Fruit fly (Drosophila melanogaster): Measurements from ENCODE around the gene PH4alphaMP.

Gene PH4alphaMP

dm6 chr3R:30489797-30490196, 6.2 kb downstream of the PH4alphaMP start, which contains the start of gene PH4alphaSG2 (continued):
- TF ChIP-seq Asciz (GFP tag; optimal IDR thresholded peaks at IDR 0.05) (peak; percentile 27), Hmr (GFP tag; optimal IDR thresholded peaks at IDR 0.05) (peak; percentile 31), nau (GFP tag; optimal IDR thresholded peaks at IDR 0.05) (no peak), luna (GFP tag; optimal IDR thresholded peaks at IDR 0.05) (peak; percentile 17)

DNA sequence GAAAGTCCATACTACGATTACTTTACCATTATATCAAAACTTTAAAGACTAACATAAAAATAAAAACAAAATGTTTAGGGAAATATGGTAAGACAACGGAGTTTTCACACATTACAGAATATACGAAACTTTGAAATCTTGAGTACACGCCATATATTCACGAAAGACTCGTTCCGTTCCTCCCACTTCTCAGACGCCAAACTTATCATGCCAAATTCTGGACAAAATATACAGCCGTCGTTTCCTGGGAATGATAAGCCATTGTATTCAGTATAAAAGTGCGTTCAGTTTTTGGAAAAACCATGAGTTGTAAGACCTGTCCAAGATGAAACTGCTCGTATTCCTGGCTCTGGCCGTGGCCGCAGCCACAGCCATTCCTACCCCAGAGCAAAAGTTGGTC, 7.3 kb downstream of the PH4alphaMP start, which contains the start of gene Jon99Fi:
Gene Jon99Fi, plus strand, starts transcription at position 301 of the 400 bp plus-strand sequence.
- TF ChIP-seq pb (GFP tag; optimal IDR thresholded peaks at IDR 0.05): no peak
- TF ChIP-seq ATbp (GFP tag; optimal IDR thresholded peaks at IDR 0.05): no peak
- no peak for TF ChIP-seq lola (GFP tag; optimal IDR thresholded peaks at IDR 0.05)
- no peak for TF ChIP-seq CG12391 (tag; optimal IDR thresholded peaks at IDR 0.05)
- peak; percentile 4 for TF ChIP-seq lilli (GFP tag; optimal IDR thresholded peaks at IDR 0.05)

dm6 chr3R:30487828-30488227, 8.1 kb downstream of the PH4alphaMP start, which contains the start of gene Jon99Fii:
Gene Jon99Fii, minus strand, starts transcription at chr3R:30487928.
- TF ChIP-seq CTCF (GFP tag; optimal IDR thresholded peaks at IDR 0.05): no peak
- no peak for TF ChIP-seq CG12659 (GFP tag; optimal IDR thresholded peaks at IDR 0.05)
- no peak for TF ChIP-seq dan (GFP tag; IDR thresholded peaks at IDR 0.05)
- no peak for TF ChIP-seq Hsf (GFP tag; optimal IDR thresholded peaks at IDR 0.05)
- TF ChIP-seq yki (optimal IDR thresholded peaks at IDR 0.05): no peak

DNA sequence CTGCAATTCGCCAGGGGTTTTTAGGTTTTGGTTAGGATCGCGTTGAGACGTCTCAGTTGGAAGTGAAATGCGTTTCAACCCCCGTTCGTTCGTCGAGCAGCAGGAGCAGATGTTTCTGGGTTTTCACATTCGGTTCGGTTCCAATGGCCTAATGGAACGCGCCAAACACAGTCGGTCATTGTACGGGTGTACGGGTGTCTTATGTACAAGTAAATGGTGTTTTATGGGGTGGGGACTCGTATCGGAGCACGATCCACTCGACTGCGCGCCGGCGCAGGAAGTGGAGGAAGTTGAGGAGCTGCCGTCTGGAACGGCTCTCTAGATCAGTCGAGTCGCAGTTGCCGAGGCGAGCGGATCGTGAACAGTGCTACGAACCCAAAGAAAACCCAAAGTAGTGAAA, 19.6 kb downstream of the PH4alphaMP start, which contains the start of gene spdo:
Gene spdo, plus strand, starts transcription at position 318 of the 400 bp plus-strand sequence.
- peak; percentile 15 for TF ChIP-seq ewg (GFP tag; optimal IDR thresholded peaks at IDR 0.05)
- no peak for TF ChIP-seq fd102C (GFP tag; optimal IDR thresholded peaks at IDR 0.05)
- peak; percentile 75 for TF ChIP-seq CG5180 (GFP tag; optimal IDR thresholded peaks at IDR 0.05)
- peak; percentile 99 for TF ChIP-seq pros (GFP tag; optimal IDR thresholded peaks at IDR 0.05)
- TF ChIP-seq HLHmδ (GFP tag; optimal IDR thresholded peaks at IDR 0.05): peak; percentile 61
- TF ChIP-seq CG1529 (GFP tag; optimal IDR thresholded peaks at IDR 0.05): no peak
- TF ChIP-seq Opbp (GFP tag; IDR thresholded peaks at IDR 0.05; ENCODE audit: partially characterized antibody): 0 out of 3 replicates have a peak, but pooled peaks have one; percentile 9
- peak; percentile 65 for TF ChIP-seq nerfin-1 (tag; optimal IDR thresholded peaks at IDR 0.05)
- no peak for TF ChIP-seq croc (GFP tag; conservative IDR thresholded peaks at IDR 0.05)
- peak; percentile 34 for TF ChIP-seq Med (GFP tag)
- TF ChIP-seq gcm (GFP tag; optimal IDR thresholded peaks at IDR 0.05): peak; percentile 70
- peak; percentile 70 for TF ChIP-seq gsb-n (tag; optimal IDR thresholded peaks at IDR 0.05)
- TF ChIP-seq kni (GFP tag; optimal IDR thresholded peaks at IDR 0.05): peak; percentile 46
- TF ChIP-seq ac (GFP tag; optimal IDR thresholded peaks at IDR 0.05): peak; percentile 81
- peak; percentile 11 for TF ChIP-seq twi (tag; optimal IDR thresholded peaks at IDR 0.05)

DNA sequence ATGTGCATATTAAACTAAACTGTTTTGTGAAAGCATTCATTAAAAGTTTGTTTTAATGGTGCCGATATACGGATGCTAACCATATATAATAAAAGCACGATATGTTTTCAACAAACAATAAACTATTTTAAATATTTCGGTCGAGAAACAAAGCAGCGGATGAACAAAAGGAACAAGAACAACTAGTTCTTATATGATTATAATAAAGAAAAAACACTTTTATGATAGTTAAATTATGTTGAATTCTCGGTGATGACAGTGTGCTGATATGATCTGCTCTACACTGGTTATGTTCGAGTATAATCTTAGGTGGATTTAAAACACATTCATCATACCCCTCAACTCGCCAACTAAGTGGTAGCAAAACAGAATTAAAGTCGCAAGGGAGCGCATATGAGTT, 20.0 kb downstream of the PH4alphaMP start:
- no peak for TF ChIP-seq Sin3A (optimal IDR thresholded peaks at IDR 0.05)
- peak; percentile 32; the same call in 1 of the 3 replicates for TF ChIP-seq CG17361 (GFP tag; IDR thresholded peaks at IDR 0.05)
- TF ChIP-seq crol (GFP tag; IDR thresholded peaks at IDR 0.05): no peak
- no peak for TF ChIP-seq CG6791 (GFP tag; IDR thresholded peaks at IDR 0.05; ENCODE audit: partially characterized antibody)
- TF ChIP-seq CG18262 (tag; optimal IDR thresholded peaks at IDR 0.05): peak; percentile 34
- no peak for TF ChIP-seq Xbp1 (GFP tag; optimal IDR thresholded peaks at IDR 0.05)
- no peak for TF ChIP-seq Oli (tag; optimal IDR thresholded peaks at IDR 0.05)
- TF ChIP-seq CG13775 (GFP tag; optimal IDR thresholded peaks at IDR 0.05): no peak
- TF ChIP-seq CG30403 (GFP tag; optimal IDR thresholded peaks at IDR 0.05): peak; percentile 7
- peak; percentile 24 for TF ChIP-seq D19B (GFP tag; optimal IDR thresholded peaks at IDR 0.05)
- TF ChIP-seq CG9727 (GFP tag; optimal IDR thresholded peaks at IDR 0.05): peak; percentile 15
- TF ChIP-seq lola (GFP tag; optimal IDR thresholded peaks at IDR 0.05): peak in 1 of 3 experiments; percentile 38
- peak; percentile 62 for TF ChIP-seq Sry-β (GFP tag; optimal IDR thresholded peaks at IDR 0.05)
- 0 out of 3 replicates have a peak, but pooled peaks have one; percentile 13 for TF ChIP-seq row (GFP tag; IDR thresholded peaks at IDR 0.05)
- TF ChIP-seq sens (GFP tag): peak; percentile 87
- no peak for TF ChIP-seq sens-2 (GFP tag; IDR thresholded peaks at IDR 0.05)
- TF ChIP-seq Aef1 (GFP tag; IDR thresholded peaks at IDR 0.05): no peak
- TF ChIP-seq CG17829 (tag; optimal IDR thresholded peaks at IDR 0.05): no peak
